Worm (Caenorhabditis elegans) whole organism, young adult: ENCODE results near the gene vap-2.

Source experiments
- cebp-2 ChIP-seq: fragments of 200-800 bp; sonication (Bioruptor generic); IDR thresholded peaks from 2 replicates; pipeline ENCODE4 v1.3.6; 2022; ENCODE audit warnings: missing genetic modification characterization, missing compliant biosample characterization
- lin-26 ChIP-seq: fragments of 200-800 bp; sonication (Bioruptor generic); IDR thresholded peaks from 2 replicates; pipeline ENCODE4 v1.3.6; 2022; ENCODE audit warnings: missing genetic modification reagents, missing genetic modification characterization, missing compliant biosample characterization

ce11 chrX:10783822-10784221 is 8.5 kb downstream of the vap-2 start, which contains the start of gene clc-4:
- TF ChIP-seq cebp-2 (GFP tag; lab: Robert Waterston, UW) (no peak), lin-26 (GFP tag; lab: Robert Waterston, UW) (no peak)
